Worm (Caenorhabditis elegans) whole organism, L3 larva: Measurements from ENCODE around the gene R03D7.8.

ENCODE experiments used
- R02D3.7 ChIP-seq: fragments of 150-350 bp; optimal IDR thresholded peaks from 2 replicates; lab custom pipeline; 2014; ENCODE audit warnings: missing biosample characterization, missing genetic modification characterization
- ZK546.5 ChIP-seq: sonication (generic microtip); optimal IDR thresholded peaks from 2 replicates; lab custom pipeline; 2017; ENCODE audit warnings: missing biosample characterization, missing genetic modification characterization
- aly-2 ChIP-seq: fragments of 150-350 bp; optimal IDR thresholded peaks from 2 replicates; lab custom pipeline; 2014; ENCODE audit warnings: missing biosample characterization, missing genetic modification characterization
- ama-1 ChIP-seq: fragments of 150-350 bp; optimal IDR thresholded peaks from 2 replicates; lab custom pipeline; 2018
- ceh-16 ChIP-seq: sonication (generic microtip); optimal IDR thresholded peaks from 2 replicates; lab custom pipeline; 2017; ENCODE audit warnings: missing biosample characterization, missing genetic modification characterization
- ceh-28 ChIP-seq: fragments of 150-350 bp; optimal IDR thresholded peaks from 2 replicates; lab custom pipeline; 2014; ENCODE audit warnings: missing biosample characterization, missing genetic modification reagents, missing genetic modification characterization
- ceh-82 ChIP-seq: fragments of 150-350 bp; optimal IDR thresholded peaks from 2 replicates; lab custom pipeline; 2014; ENCODE audit warnings: missing biosample characterization, missing genetic modification characterization
- ceh-9 ChIP-seq: sonication (generic microtip); optimal IDR thresholded peaks from 2 replicates; lab custom pipeline; 2018; ENCODE audit warnings: missing biosample characterization, missing genetic modification characterization
- egl-27 ChIP-seq: sonication (generic microtip); optimal IDR thresholded peaks from 4 replicates; lab custom pipeline; 2017; ENCODE audit warnings: missing biosample characterization, missing genetic modification reagents, missing genetic modification characterization
- egl-5 ChIP-seq: fragments of 150-350 bp; optimal IDR thresholded peaks from 2 replicates; lab custom pipeline; 2017; ENCODE audit warnings: missing biosample characterization, missing genetic modification reagents, missing genetic modification characterization, inconsistent platforms
- elt-1 ChIP-seq: fragments of 150-350 bp; optimal IDR thresholded peaks from 2 replicates; lab custom pipeline; 2014; ENCODE audit warnings: missing biosample characterization, missing genetic modification characterization
- elt-2 ChIP-seq: sonication (generic microtip); optimal IDR thresholded peaks from 2 replicates; lab custom pipeline; 2016; ENCODE audit warnings: missing genetic modification reagents, mild to moderate bottlenecking, missing genetic modification characterization, missing compliant biosample characterization
- elt-3 ChIP-seq, 3 experiments: fragments of 150-350 bp in 1 of 3; sonication (generic microtip) in 2 of 3; optimal IDR thresholded peaks; 2 replicates in 2 of 3; 4 replicates in 1 of 3; lab custom pipeline; 2014 to 2017; ENCODE audit warnings: missing biosample characterization in 3 of 3, missing genetic modification characterization in 3 of 3
- fos-1 ChIP-seq: fragments of 150-350 bp; optimal IDR thresholded peaks from 2 replicates; lab custom pipeline; 2014; ENCODE audit warnings: missing biosample characterization, missing genetic modification characterization
- hmg-11 ChIP-seq: sonication (generic microtip); optimal IDR thresholded peaks from 2 replicates; lab custom pipeline; 2016; ENCODE audit warnings: missing genetic modification characterization, missing compliant biosample characterization
- jun-1 ChIP-seq: fragments of 150-350 bp; optimal IDR thresholded peaks from 2 replicates; lab custom pipeline; 2014; ENCODE audit warnings: missing biosample characterization, missing genetic modification reagents, missing genetic modification characterization
- lin-15B ChIP-seq: fragments of 150-350 bp; optimal IDR thresholded peaks from 2 replicates; lab custom pipeline; 2014; ENCODE audit warnings: missing biosample characterization, missing genetic modification characterization
- lin-39 ChIP-seq: fragments of 150-350 bp; optimal IDR thresholded peaks from 2 replicates; lab custom pipeline; 2018; ENCODE audit warnings: missing biosample characterization, missing genetic modification reagents, missing genetic modification characterization
- lsy-12 ChIP-seq: sonication (generic microtip); optimal IDR thresholded peaks from 2 replicates; lab custom pipeline; 2016; ENCODE audit warnings: mild to moderate bottlenecking, missing genetic modification characterization, missing compliant biosample characterization
- mdl-1 ChIP-seq: fragments of 150-350 bp; optimal IDR thresholded peaks from 2 replicates; lab custom pipeline; 2014; ENCODE audit warnings: missing biosample characterization, missing genetic modification characterization
- mml-1 ChIP-seq: fragments of 150-350 bp; sonication (generic microtip); optimal IDR thresholded peaks from 3 replicates; lab custom pipeline; 2014; ENCODE audit warnings: missing biosample characterization, missing genetic modification characterization
- nfya-1 ChIP-seq: sonication (generic microtip); optimal IDR thresholded peaks from 2 replicates; lab custom pipeline; 2017; ENCODE audit warnings: missing genetic modification characterization, mild to moderate bottlenecking, missing compliant biosample characterization, antibody characterized with exemption, moderate library complexity; ENCODE audit not compliant: insufficient read depth
- nhr-12 ChIP-seq: fragments of 150-350 bp; optimal IDR thresholded peaks from 2 replicates; lab custom pipeline; 2014; ENCODE audit warnings: missing biosample characterization, missing genetic modification characterization
- nhr-23 ChIP-seq: fragments of 150-350 bp; optimal IDR thresholded peaks from 2 replicates; lab custom pipeline; 2014; ENCODE audit warnings: missing biosample characterization, missing genetic modification reagents, missing genetic modification characterization
- nhr-237 ChIP-seq: fragments of 150-350 bp; optimal IDR thresholded peaks from 2 replicates; lab custom pipeline; 2014; ENCODE audit warnings: missing biosample characterization, missing genetic modification characterization
- nhr-28 ChIP-seq: fragments of 150-350 bp; optimal IDR thresholded peaks from 2 replicates; lab custom pipeline; 2014; ENCODE audit warnings: missing biosample characterization, missing genetic modification characterization
- nhr-43 ChIP-seq: sonication (generic microtip); optimal IDR thresholded peaks from 2 replicates; lab custom pipeline; 2016; ENCODE audit warnings: mild to moderate bottlenecking, missing genetic modification characterization, missing compliant biosample characterization; ENCODE audit not compliant: poor library complexity, severe bottlenecking
- nhr-67 ChIP-seq: fragments of 150-350 bp; optimal IDR thresholded peaks from 2 replicates; lab custom pipeline; 2014; ENCODE audit warnings: missing biosample characterization, missing genetic modification characterization
- nhr-76 ChIP-seq: fragments of 150-350 bp; sonication (generic microtip); optimal IDR thresholded peaks from 5 replicates; lab custom pipeline; 2014; ENCODE audit warnings: missing biosample characterization, missing genetic modification characterization
- sea-2 ChIP-seq: fragments of 150-350 bp; sonication (generic microtip); optimal IDR thresholded peaks from 4 replicates; lab custom pipeline; 2014; ENCODE audit warnings: missing biosample characterization, missing genetic modification reagents, missing genetic modification characterization
- skn-1 ChIP-seq: fragments of 150-350 bp; optimal IDR thresholded peaks from 2 replicates; lab custom pipeline; 2014; ENCODE audit warnings: missing biosample characterization, missing genetic modification characterization
- snpc-4 ChIP-seq: fragments of 150-350 bp; optimal IDR thresholded peaks from 2 replicates; lab custom pipeline; 2014; ENCODE audit warnings: missing biosample characterization, missing genetic modification characterization
- unc-62 ChIP-seq: fragments of 150-350 bp; sonication (generic microtip); optimal IDR thresholded peaks from 4 replicates; lab custom pipeline; 2014; ENCODE audit warnings: missing biosample characterization, missing genetic modification reagents, missing genetic modification characterization
- zag-1 ChIP-seq: fragments of 150-350 bp; optimal IDR thresholded peaks from 2 replicates; lab custom pipeline; 2014; ENCODE audit warnings: missing biosample characterization, missing genetic modification characterization
- ztf-11 ChIP-seq: fragments of 150-350 bp; optimal IDR thresholded peaks from 2 replicates; lab custom pipeline; 2014; ENCODE audit warnings: missing biosample characterization, missing genetic modification characterization

The R03D7.8 gene

ce11 chrII:10986461-10987090 lies 29.9 kb upstream of the R03D7.8 start:
- TF ChIP-seq nhr-76 (tag; lab: Kevin White, UChicago) (no peak), lin-39 (tag; lab: Kevin White, UChicago) (peak; percentile 56)
- TF ChIP-seq, all 47 proteins: peak for 1

- TF ChIP-seq R02D3.7 (tag; lab: Kevin White, UChicago) = no peak
- TF ChIP-seq lin-39 (tag; lab: Kevin White, UChicago) = peak; percentile 50
- TF ChIP-seq lsy-12 (tag; lab: Kevin White, UChicago) = no peak
- no peak for TF ChIP-seq fos-1 (tag; lab: Kevin White, UChicago)
- no peak for TF ChIP-seq zag-1
- peak; percentile 56 for TF ChIP-seq egl-5 (tag; lab: Kevin White, UChicago)
- no peak for TF ChIP-seq ZK546.5
- no peak for TF ChIP-seq aly-2
- TF ChIP-seq hmg-11 (tag; lab: Kevin White, UChicago) = no peak
- no peak for TF ChIP-seq nhr-23 (tag; lab: Kevin White, UChicago)
- no peak for TF ChIP-seq ceh-16 (tag; lab: Kevin White, UChicago)
- TF ChIP-seq sea-2 (GFP tag; lab: Kevin White, UChicago) = no peak
- TF ChIP-seq ceh-28 = no peak
- peak; percentile 35 for TF ChIP-seq nfya-1 (tag; lab: Kevin White, UChicago)
- TF ChIP-seq nhr-12 (tag; lab: Kevin White, UChicago) = no peak
- no peak for TF ChIP-seq unc-62 (GFP tag; lab: Kevin White, UChicago)
These were observed 25.3 kb upstream of the R03D7.8 start for ce11 chrII:10982017-10982416.

ce11 chrII:10975239-10975638 lies 18.5 kb upstream of the R03D7.8 start, which contains the start of gene ptp-3:
Gene ptp-3, plus strand, starts transcription at chrII:10975539.
- TF ChIP-seq mml-1 (tag; lab: Kevin White, UChicago) (no peak), fos-1 (tag; lab: Kevin White, UChicago) (no peak), elt-3 (tag; optimal IDR thresholded peaks at IDR 0.05; lab: Kevin White, UChicago) (no peak), snpc-4 (tag; lab: Kevin White, UChicago) (no peak), nfya-1 (tag; lab: Kevin White, UChicago) (no peak), mdl-1 (no peak), elt-1 (tag; lab: Kevin White, UChicago) (no peak), nhr-28 (tag; lab: Kevin White, UChicago) (no peak), ceh-9 (tag; lab: Kevin White, UChicago) (no peak), ceh-28 (no peak), hmg-11 (tag; lab: Kevin White, UChicago) (no peak), zag-1 (no peak), nhr-43 (tag; lab: Kevin White, UChicago) (no peak), nhr-237 (tag; lab: Kevin White, UChicago) (no peak)

- TF ChIP-seq jun-1 (tag; lab: Kevin White, UChicago) = no peak
- no peak for TF ChIP-seq snpc-4 (tag; lab: Kevin White, UChicago)
- no peak for TF ChIP-seq elt-2
- TF ChIP-seq hmg-11 (tag; lab: Kevin White, UChicago) = no peak
- TF ChIP-seq zag-1 = no peak
- no peak for TF ChIP-seq egl-27 (tag; lab: Kevin White, UChicago)
- TF ChIP-seq unc-62 (GFP tag; lab: Kevin White, UChicago) = no peak
- TF ChIP-seq egl-5 (tag; lab: Kevin White, UChicago) = no peak
- TF ChIP-seq ceh-82 (tag; lab: Kevin White, UChicago) = no peak
- no peak for TF ChIP-seq ceh-16 (tag; lab: Kevin White, UChicago)
- TF ChIP-seq ztf-11 (tag; lab: Kevin White, UChicago) = no peak
- TF ChIP-seq, all 47 proteins: peak for 0
These were observed 15.0 kb upstream of the R03D7.8 start for ce11 chrII:10971677-10972076.

ce11 chrII:10970625-10971024 lies 13.9 kb upstream of the R03D7.8 start:
- no peak for TF ChIP-seq R02D3.7 (tag; lab: Kevin White, UChicago)
- no peak for TF ChIP-seq nhr-76 (tag; lab: Kevin White, UChicago)
- no peak for TF ChIP-seq lin-15B (tag; lab: Kevin White, UChicago)
- no peak for TF ChIP-seq nhr-23 (tag; lab: Kevin White, UChicago)
- TF ChIP-seq nhr-67 (tag; lab: Kevin White, UChicago) = no peak
- no peak for TF ChIP-seq mdl-1
- no peak for TF ChIP-seq ama-1
- no peak for TF ChIP-seq aly-2
- no peak for TF ChIP-seq ceh-9 (tag; lab: Kevin White, UChicago)
- TF ChIP-seq elt-3 (tag; optimal IDR thresholded peaks at IDR 0.05; lab: Kevin White, UChicago) = no peak
- no peak for TF ChIP-seq skn-1 (tag; lab: Kevin White, UChicago)
- no peak for TF ChIP-seq elt-2
- no peak for TF ChIP-seq lsy-12 (tag; lab: Kevin White, UChicago)
